ENCODE assay signal across 3 worm cellular contexts in genomic region chrIII:1424305-1424704, ce11.
TF ChIP-seq lines count a peak whose summit lies in the region.

No protein-coding gene starts in this region.

TF ChIP-seq in whole organism, L1 larva, 84 proteins besides CTCF, POLR2A, EP300 and RAD21 (continued from another document and continues in another):
- peak; percentile 54 for TF ChIP-seq isw-1 (GFP tag; IDR thresholded peaks at IDR 0.05; lab: Robert Waterston, UW)
- TF ChIP-seq lin-39 (tag; optimal IDR thresholded peaks at IDR 0.05; lab: Kevin White, UChicago): peak; percentile 7
- TF ChIP-seq ceh-82 (tag; optimal IDR thresholded peaks at IDR 0.05; lab: Kevin White, UChicago): peak; percentile 46 to 85 (median 58)
- peak; percentile 33 for TF ChIP-seq egl-13 (tag; optimal IDR thresholded peaks at IDR 0.05; lab: Kevin White, UChicago)
- TF ChIP-seq egl-27 (tag; optimal IDR thresholded peaks at IDR 0.05; lab: Kevin White, UChicago): no peak
- TF ChIP-seq xbp-1 (tag; optimal IDR thresholded peaks at IDR 0.05; lab: Kevin White, UChicago): peak; percentile 50
- TF ChIP-seq aha-1 (tag; optimal IDR thresholded peaks at IDR 0.05; lab: Kevin White, UChicago): no peak
- peak; percentile 48 to 54 (median 52) for TF ChIP-seq dpl-1 (GFP tag; optimal IDR thresholded peaks at IDR 0.05; lab: Kevin White, UChicago)
- TF ChIP-seq grh-1 (GFP tag; IDR thresholded peaks at IDR 0.05; lab: Robert Waterston, UW): peak; percentile 41; the same call in 1 of the 2 replicates
- peak; percentile 48 to 63 for TF ChIP-seq efl-1 (optimal IDR thresholded peaks at IDR 0.05; lab: Kevin White, UChicago)
- peak; percentile 72 to 95 for TF ChIP-seq efl-1 (GFP tag; optimal IDR thresholded peaks at IDR 0.05 in 1 of 2; lab: Kevin White, UChicago)
- peak; percentile 59 to 74 for TF ChIP-seq lin-35 (GFP tag; optimal IDR thresholded peaks at IDR 0.05; lab: Kevin White, UChicago)
- TF ChIP-seq nhr-77 (tag; optimal IDR thresholded peaks at IDR 0.05; lab: Kevin White, UChicago): peak; percentile 34
- no peak for TF ChIP-seq ces-1 (GFP tag; optimal IDR thresholded peaks at IDR 0.05; lab: Kevin White, UChicago)
- TF ChIP-seq nhr-85 (tag; lab: Kevin White, UChicago): peak; percentile 73
- no peak for TF ChIP-seq pqm-1 (tag; optimal IDR thresholded peaks at IDR 0.05; lab: Kevin White, UChicago)
- TF ChIP-seq lin-14 (GFP tag; optimal IDR thresholded peaks at IDR 0.05; lab: Kevin White, UChicago): peak; percentile 58
- peak; percentile 51 for TF ChIP-seq unc-86 (tag; optimal IDR thresholded peaks at IDR 0.05; lab: Kevin White, UChicago)
- peak; percentile 54 for TF ChIP-seq zip-4 (GFP tag; optimal IDR thresholded peaks at IDR 0.05; lab: Kevin White, UChicago)
- peak; percentile 77 for TF ChIP-seq dsc-1 (tag; optimal IDR thresholded peaks at IDR 0.05; lab: Kevin White, UChicago)
- TF ChIP-seq efl-3 (GFP tag; optimal IDR thresholded peaks at IDR 0.05; lab: Kevin White, UChicago): no peak
- peak; percentile 59 for TF ChIP-seq nhr-20 (tag; optimal IDR thresholded peaks at IDR 0.05; lab: Kevin White, UChicago)
- peak; percentile 69 for TF ChIP-seq nhr-19 (GFP tag; conservative IDR thresholded peaks at IDR 0.05; lab: Robert Waterston, UW)
- TF ChIP-seq tbx-2 (tag; optimal IDR thresholded peaks at IDR 0.05; lab: Kevin White, UChicago): peak; percentile 49
- TF ChIP-seq ceh-8 (GFP tag; optimal IDR thresholded peaks at IDR 0.05; lab: Kevin White, UChicago): peak; percentile 53
- TF ChIP-seq nhr-90 (tag; optimal IDR thresholded peaks at IDR 0.05; lab: Kevin White, UChicago; ENCODE audit: poor library complexity): peak; percentile 60
- peak; percentile 69 for TF ChIP-seq swsn-7 (tag; optimal IDR thresholded peaks at IDR 0.05; lab: Kevin White, UChicago)
- peak in 2 of 6 experiments; percentile 9 to 11 for TF ChIP-seq elt-3 (tag; optimal IDR thresholded peaks at IDR 0.05; lab: Kevin White, UChicago)
- TF ChIP-seq C34B4.2 (tag; optimal IDR thresholded peaks at IDR 0.05; lab: Kevin White, UChicago): no peak
- TF ChIP-seq C16A3.4 (tag; optimal IDR thresholded peaks at IDR 0.05; lab: Kevin White, UChicago): peak; percentile 34
- TF ChIP-seq lsy-2 (tag; optimal IDR thresholded peaks at IDR 0.05; lab: Kevin White, UChicago): peak; percentile 67 to 81
- peak; percentile 47 for TF ChIP-seq lin-15B (tag; optimal IDR thresholded peaks at IDR 0.05; lab: Kevin White, UChicago)
- peak; percentile 17 for TF ChIP-seq snpc-4 (tag; optimal IDR thresholded peaks at IDR 0.05; lab: Kevin White, UChicago)
- TF ChIP-seq nhr-28 (tag; optimal IDR thresholded peaks at IDR 0.05; lab: Kevin White, UChicago): no peak
- peak; percentile 44 for TF ChIP-seq unc-130 (tag; optimal IDR thresholded peaks at IDR 0.05; lab: Kevin White, UChicago)
- peak; percentile 82 for TF ChIP-seq snu-23 (GFP tag; optimal IDR thresholded peaks at IDR 0.05; lab: Kevin White, UChicago)
- no peak for TF ChIP-seq C04F5.9 (tag; optimal IDR thresholded peaks at IDR 0.05; lab: Kevin White, UChicago)
- no peak for TF ChIP-seq ceh-63 (GFP tag; optimal IDR thresholded peaks at IDR 0.05; lab: Kevin White, UChicago)
- peak; percentile 47 for TF ChIP-seq jun-1 (tag; optimal IDR thresholded peaks at IDR 0.05; lab: Kevin White, UChicago)
- peak; percentile 57 for TF ChIP-seq sup-37 (GFP tag; optimal IDR thresholded peaks at IDR 0.05; lab: Kevin White, UChicago)
- peak in 1 of 2 experiments; percentile 32 for TF ChIP-seq ztf-11 (tag; optimal IDR thresholded peaks at IDR 0.05; lab: Kevin White, UChicago)
- TF ChIP-seq mdl-1 (tag; optimal IDR thresholded peaks at IDR 0.05; lab: Kevin White, UChicago): peak in 1 of 2 experiments; percentile 57
- TF ChIP-seq irx-1 (tag; optimal IDR thresholded peaks at IDR 0.05; lab: Kevin White, UChicago): peak; percentile 75
- peak; percentile 76 for TF ChIP-seq nhr-71 (tag; optimal IDR thresholded peaks at IDR 0.05; lab: Kevin White, UChicago)

TF ChIP-seq in whole organism, L3 larva, 47 proteins besides CTCF, POLR2A, EP300 and RAD21 (continued from another document):
- TF ChIP-seq sea-2 (GFP tag; optimal IDR thresholded peaks at IDR 0.05; lab: Kevin White, UChicago): no peak
- no peak for TF ChIP-seq fkh-2 (tag; optimal IDR thresholded peaks at IDR 0.05; lab: Kevin White, UChicago)
- TF ChIP-seq eor-1 (tag; optimal IDR thresholded peaks at IDR 0.05; lab: Kevin White, UChicago): no peak
- no peak for TF ChIP-seq nhr-43 (tag; optimal IDR thresholded peaks at IDR 0.05; lab: Kevin White, UChicago; ENCODE audit: poor library complexity, severe bottlenecking)
- no peak for TF ChIP-seq ceh-9 (tag; optimal IDR thresholded peaks at IDR 0.05; lab: Kevin White, UChicago)
- peak; percentile 13 for TF ChIP-seq ceh-82 (tag; optimal IDR thresholded peaks at IDR 0.05; lab: Kevin White, UChicago)
- no peak for TF ChIP-seq nhr-67 (tag; optimal IDR thresholded peaks at IDR 0.05; lab: Kevin White, UChicago)
- peak; percentile 24 for TF ChIP-seq nhr-23 (tag; optimal IDR thresholded peaks at IDR 0.05; lab: Kevin White, UChicago)
- TF ChIP-seq nhr-76 (tag; optimal IDR thresholded peaks at IDR 0.05; lab: Kevin White, UChicago): no peak
- peak; percentile 7 for TF ChIP-seq fkh-10 (GFP tag; optimal IDR thresholded peaks at IDR 0.05; lab: Kevin White, UChicago)
- TF ChIP-seq elt-3 (tag; optimal IDR thresholded peaks at IDR 0.05; lab: Kevin White, UChicago): no peak
- TF ChIP-seq ceh-16 (tag; optimal IDR thresholded peaks at IDR 0.05; lab: Kevin White, UChicago): no peak
- TF ChIP-seq nhr-77 (tag; optimal IDR thresholded peaks at IDR 0.05; lab: Kevin White, UChicago): no peak
- no peak for TF ChIP-seq nhr-28 (tag; optimal IDR thresholded peaks at IDR 0.05; lab: Kevin White, UChicago)
- TF ChIP-seq lin-39 (tag; optimal IDR thresholded peaks at IDR 0.05; lab: Kevin White, UChicago): peak; percentile 84
- no peak for TF ChIP-seq ama-1 (optimal IDR thresholded peaks at IDR 0.05; lab: Kevin White, UChicago)
- TF ChIP-seq ceh-28 (tag; optimal IDR thresholded peaks at IDR 0.05; lab: Kevin White, UChicago): no peak
- TF ChIP-seq unc-62 (GFP tag; optimal IDR thresholded peaks at IDR 0.05; lab: Kevin White, UChicago): no peak
- no peak for TF ChIP-seq fos-1 (tag; optimal IDR thresholded peaks at IDR 0.05; lab: Kevin White, UChicago)
- TF ChIP-seq zag-1 (tag; optimal IDR thresholded peaks at IDR 0.05; lab: Kevin White, UChicago): peak; percentile 6
- peak; percentile 77 for TF ChIP-seq skn-1 (tag; optimal IDR thresholded peaks at IDR 0.05; lab: Kevin White, UChicago)
- TF ChIP-seq pha-4 (tag; optimal IDR thresholded peaks at IDR 0.05; lab: Kevin White, UChicago): peak; percentile 53
- TF ChIP-seq elt-2 (tag; optimal IDR thresholded peaks at IDR 0.05; lab: Kevin White, UChicago): peak; percentile 35
- no peak for TF ChIP-seq egl-27 (tag; optimal IDR thresholded peaks at IDR 0.05; lab: Kevin White, UChicago)
- no peak for TF ChIP-seq ztf-4 (tag; optimal IDR thresholded peaks at IDR 0.05; lab: Kevin White, UChicago)
- TF ChIP-seq aly-2 (tag; optimal IDR thresholded peaks at IDR 0.05; lab: Kevin White, UChicago): no peak

TF ChIP-seq in whole organism, young adult, 124 proteins besides CTCF, POLR2A, EP300 and RAD21 (continued from another document and continues in another):
- TF ChIP-seq nhr-90 (tag; optimal IDR thresholded peaks at IDR 0.05; lab: Kevin White, UChicago) (peak; percentile 78), nhr-80 (tag; optimal IDR thresholded peaks at IDR 0.05; lab: Kevin White, UChicago) (peak; percentile 18), ceh-79 (tag; optimal IDR thresholded peaks at IDR 0.05; lab: Kevin White, UChicago) (no peak), hmg-1.2 (GFP tag; IDR thresholded peaks at IDR 0.05; lab: Robert Waterston, UW) (peak; percentile 100), Y53F4B.3 (GFP tag; IDR thresholded peaks at IDR 0.05; lab: Robert Waterston, UW) (peak; percentile 48; the same call in 1 of the 2 replicates), rpc-1 (optimal IDR thresholded peaks at IDR 0.05; lab: Kevin White, UChicago) (peak; percentile 72), rpc-1 (tag; optimal IDR thresholded peaks at IDR 0.05; lab: Kevin White, UChicago) (peak; percentile 84), B0035.1 (tag; optimal IDR thresholded peaks at IDR 0.05; lab: Kevin White, UChicago) (no peak), T26A5.8 (tag; optimal IDR thresholded peaks at IDR 0.05; lab: Kevin White, UChicago) (no peak), F49E8.2 (tag; optimal IDR thresholded peaks at IDR 0.05; lab: Kevin White, UChicago; ENCODE audit: insufficient read depth) (peak; percentile 22), snpc-1.1 (tag; optimal IDR thresholded peaks at IDR 0.05; lab: Kevin White, UChicago; ENCODE audit: insufficient read depth) (peak; percentile 28), Y67H2A.10 (GFP tag; conservative IDR thresholded peaks at IDR 0.05; lab: Robert Waterston, UW) (no peak), hlh-12 (tag; optimal IDR thresholded peaks at IDR 0.05; lab: Kevin White, UChicago) (no peak), ztf-25 (GFP tag; IDR thresholded peaks at IDR 0.05; lab: Robert Waterston, UW) (0 out of 2 replicates have a peak, but pooled peaks have one; percentile 47), egrh-3 (GFP tag; IDR thresholded peaks at IDR 0.05; lab: Robert Waterston, UW) (peak; percentile 76), let-607 (tag; optimal IDR thresholded peaks at IDR 0.05; lab: Kevin White, UChicago) (peak in 1 of 2 experiments; percentile 6), hlh-26 (GFP tag; conservative IDR thresholded peaks at IDR 0.05; lab: Robert Waterston, UW) (no peak), bed-2 (GFP tag; IDR thresholded peaks at IDR 0.05; lab: Robert Waterston, UW) (no peak), B0336.3 (GFP tag; IDR thresholded peaks at IDR 0.05; lab: Robert Waterston, UW) (peak; percentile 46; the same call in 1 of the 2 replicates), zim-3 (tag; optimal IDR thresholded peaks at IDR 0.05; lab: Kevin White, UChicago) (no peak), tbx-9 (tag; optimal IDR thresholded peaks at IDR 0.05; lab: Kevin White, UChicago; ENCODE audit: borderline replicate concordance) (no peak), chd-7 (tag; optimal IDR thresholded peaks at IDR 0.05; lab: Kevin White, UChicago) (peak; percentile 71), pha-4 (tag; optimal IDR thresholded peaks at IDR 0.05; lab: Kevin White, UChicago) (no peak), mcd-1 (GFP tag; IDR thresholded peaks at IDR 0.05; lab: Robert Waterston, UW) (peak; percentile 84), sptf-2 (GFP tag; optimal IDR thresholded peaks at IDR 0.05; lab: Kevin White, UChicago) (no peak), lsy-27 (tag; optimal IDR thresholded peaks at IDR 0.05; lab: Kevin White, UChicago; ENCODE audit: borderline replicate concordance, insufficient read depth) (peak; percentile 76), C06A6.2 (GFP tag; conservative IDR thresholded peaks at IDR 0.05; lab: Robert Waterston, UW) (no peak), lin-35 (GFP tag; optimal IDR thresholded peaks at IDR 0.05; lab: Kevin White, UChicago) (peak in 2 of 3 experiments; percentile 0 to 63), aptf-3 (GFP tag; IDR thresholded peaks at IDR 0.05; lab: Robert Waterston, UW) (no peak; the same call in 1 of the 2 replicates), madf-10 (tag; optimal IDR thresholded peaks at IDR 0.05; lab: Kevin White, UChicago) (peak; percentile 54), somi-1 (GFP tag; optimal IDR thresholded peaks at IDR 0.05; lab: Kevin White, UChicago) (no peak), nhr-27 (tag; optimal IDR thresholded peaks at IDR 0.05; lab: Kevin White, UChicago) (peak; percentile 31), lin-54 (GFP tag; optimal IDR thresholded peaks at IDR 0.05; lab: Kevin White, UChicago) (peak; percentile 78), hrde-1 (tag; optimal IDR thresholded peaks at IDR 0.05; lab: Kevin White, UChicago; ENCODE audit: borderline replicate concordance) (peak; percentile 73), Y79H2A.3 (GFP tag; conservative IDR thresholded peaks at IDR 0.05; lab: Robert Waterston, UW) (no peak), F33H1.4 (GFP tag; IDR thresholded peaks at IDR 0.05; lab: Robert Waterston, UW) (peak; percentile 58), mxl-1 (tag; optimal IDR thresholded peaks at IDR 0.05; lab: Kevin White, UChicago) (peak; percentile 24), Y53G8AR.9 (GFP tag; conservative IDR thresholded peaks at IDR 0.05; lab: Robert Waterston, UW) (peak; percentile 72), ccch-3 (GFP tag; optimal IDR thresholded peaks at IDR 0.05; lab: Kevin White, UChicago) (no peak), cebp-2 (GFP tag; IDR thresholded peaks at IDR 0.05; lab: Robert Waterston, UW) (0 out of 2 replicates have a peak, but pooled peaks have one; percentile 39), attf-5 (GFP tag; optimal IDR thresholded peaks at IDR 0.05; lab: Kevin White, UChicago) (peak; percentile 57), ztf-6 (GFP tag; IDR thresholded peaks at IDR 0.05; lab: Robert Waterston, UW) (0 out of 2 replicates have a peak, but pooled peaks have one; percentile 46), hmg-20 (GFP tag; IDR thresholded peaks at IDR 0.05; lab: Robert Waterston, UW) (peak; percentile 73; the same call in 1 of the 2 replicates), lin-26 (GFP tag; IDR thresholded peaks at IDR 0.05; lab: Robert Waterston, UW) (peak; percentile 87), ceh-100 (GFP tag; IDR thresholded peaks at IDR 0.05; lab: Robert Waterston, UW) (peak; percentile 52; the same call in 1 of the 2 replicates), B0261.1 (tag; optimal IDR thresholded peaks at IDR 0.05; lab: Kevin White, UChicago) (peak; percentile 96), egl-44 (GFP tag; IDR thresholded peaks at IDR 0.05; lab: Robert Waterston, UW) (peak; percentile 80; the same call in 1 of the 2 replicates), hsf-1 (GFP tag; IDR thresholded peaks at IDR 0.05; lab: Robert Waterston, UW) (no peak), ceh-40 (GFP tag; IDR thresholded peaks at IDR 0.05; lab: Robert Waterston, UW) (no peak), F22D6.2 (tag; optimal IDR thresholded peaks at IDR 0.05; lab: Kevin White, UChicago) (no peak), xnd-1 (tag; optimal IDR thresholded peaks at IDR 0.05; lab: Kevin White, UChicago) (no peak), ceh-58 (GFP tag; IDR thresholded peaks at IDR 0.05; lab: Robert Waterston, UW) (no peak), rcor-1 (GFP tag; IDR thresholded peaks at IDR 0.05; lab: Robert Waterston, UW) (peak; percentile 67), ZK185.1 (tag; optimal IDR thresholded peaks at IDR 0.05; lab: Kevin White, UChicago; ENCODE audit: poor library complexity, severe bottlenecking) (no peak), madf-6 (GFP tag; IDR thresholded peaks at IDR 0.05; lab: Robert Waterston, UW) (peak; percentile 64; the same call in 1 of the 2 replicates), zfh-2 (GFP tag; conservative IDR thresholded peaks at IDR 0.05; lab: Robert Waterston, UW) (peak; percentile 93), madf-3 (GFP tag; IDR thresholded peaks at IDR 0.05; lab: Robert Waterston, UW) (no peak; the same call in none of the 2 replicates), mel-28 (tag; optimal IDR thresholded peaks at IDR 0.05; lab: Kevin White, UChicago; ENCODE audit: borderline replicate concordance) (peak; percentile 36), snpc-4 (GFP tag; optimal IDR thresholded peaks at IDR 0.05; lab: Kevin White, UChicago) (no peak), snpc-4 (tag; optimal IDR thresholded peaks at IDR 0.05; lab: Kevin White, UChicago) (peak in 3 of 4 experiments; percentile 9 to 32 (median 31)), cebp-1 (GFP tag; IDR thresholded peaks at IDR 0.05; lab: Robert Waterston, UW) (peak; percentile 39; the same call in 1 of the 2 replicates), cebp-1 (tag; optimal IDR thresholded peaks at IDR 0.05; lab: Kevin White, UChicago) (peak; percentile 74), F37B4.10 (GFP tag; IDR thresholded peaks at IDR 0.05; lab: Robert Waterston, UW) (no peak), nhr-179 (tag; optimal IDR thresholded peaks at IDR 0.05; lab: Kevin White, UChicago) (no peak), F57C9.4 (tag; optimal IDR thresholded peaks at IDR 0.05; lab: Kevin White, UChicago) (peak; percentile 13), egl-18 (GFP tag; IDR thresholded peaks at IDR 0.05; lab: Robert Waterston, UW) (no peak), dpl-1 (GFP tag; optimal IDR thresholded peaks at IDR 0.05; lab: Kevin White, UChicago) (peak; percentile 38), nhr-120 (GFP tag; IDR thresholded peaks at IDR 0.05; lab: Robert Waterston, UW) (no peak), fkh-3 (tag; optimal IDR thresholded peaks at IDR 0.05; lab: Kevin White, UChicago) (no peak)
